Worm (Caenorhabditis elegans): ENCODE data around the gene Y81G3A.4.
A peak's percentile ranks its signal among the peaks of the same experiment; 100 is the strongest.

DNA sequence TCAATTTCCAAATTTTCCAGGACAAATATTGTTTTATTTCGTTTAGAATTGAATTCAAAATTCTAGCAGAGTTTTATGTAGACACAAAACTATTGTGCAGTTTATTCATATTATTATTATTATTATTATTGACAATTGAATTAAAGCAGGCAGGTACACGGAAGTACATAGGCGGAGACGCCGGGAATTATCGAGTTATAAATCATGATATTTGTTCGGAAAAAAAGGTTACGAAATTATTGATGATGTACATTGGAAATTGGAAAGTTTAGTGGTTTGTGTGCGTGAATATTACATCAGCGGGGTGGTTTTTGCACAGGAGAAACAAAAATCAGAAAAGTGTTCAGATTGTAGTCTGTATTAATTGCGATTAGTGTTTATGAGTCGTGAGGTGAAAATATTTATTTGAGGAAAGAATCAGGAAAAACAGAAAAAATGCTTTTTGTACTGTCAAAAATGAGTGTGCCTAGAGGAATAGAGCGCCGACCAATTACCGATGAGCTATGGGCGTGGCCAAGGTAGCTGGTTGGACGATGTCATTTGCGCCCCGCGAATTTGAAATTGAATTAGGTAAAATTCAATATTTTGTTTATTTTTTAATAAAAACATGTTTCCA lies 14.8 kb upstream of the Y81G3A.4 start:
- TF ChIP-seq pqm-1 (tag; optimal IDR thresholded peaks at IDR 0.05) (peak; percentile 6), elt-1 (tag; optimal IDR thresholded peaks at IDR 0.05) (no peak), egl-27 (tag; optimal IDR thresholded peaks at IDR 0.05) (no peak), unc-62 (GFP tag; optimal IDR thresholded peaks at IDR 0.05) (no peak), ceh-28 (tag; optimal IDR thresholded peaks at IDR 0.05) (no peak), zag-1 (tag; optimal IDR thresholded peaks at IDR 0.05) (no peak), lin-39 (tag; optimal IDR thresholded peaks at IDR 0.05) (no peak), fkh-2 (tag; optimal IDR thresholded peaks at IDR 0.05) (no peak), mdl-1 (tag; optimal IDR thresholded peaks at IDR 0.05) (no peak), nhr-28 (tag; optimal IDR thresholded peaks at IDR 0.05) (no peak), unc-39 (tag; optimal IDR thresholded peaks at IDR 0.05) (no peak), nhr-76 (tag; optimal IDR thresholded peaks at IDR 0.05) (no peak), elt-2 (tag; optimal IDR thresholded peaks at IDR 0.05) (peak; percentile 69)
